Fruit fly (Drosophila melanogaster): Measurements from ENCODE around the gene CG1486.

CG1486 gene

DNA sequence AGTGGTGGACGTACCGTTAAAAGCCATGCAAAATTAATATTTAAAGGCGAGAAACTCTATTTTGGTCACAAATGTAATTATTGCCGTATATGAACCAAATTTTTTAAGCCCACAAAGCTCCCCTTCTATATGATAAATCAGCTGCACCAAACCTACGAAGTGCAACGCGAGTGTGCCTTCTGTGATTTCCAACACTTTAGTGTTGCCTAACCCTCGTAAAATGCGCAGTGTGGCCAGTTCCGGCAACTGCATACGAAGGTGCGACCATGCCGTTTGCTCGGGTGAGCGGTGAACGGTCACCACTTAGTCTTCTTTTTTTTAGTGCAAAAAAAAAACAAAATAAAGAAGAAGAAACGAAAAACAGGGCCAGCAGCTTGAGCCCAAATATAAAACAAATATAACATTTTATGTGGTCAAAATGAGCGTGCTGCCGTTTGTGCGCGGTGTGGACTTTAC, 15.7 kb downstream of the CG1486 start, which contains the start of the genes tty and fliI (continued):
- TF ChIP-seq cato (GFP tag; optimal IDR thresholded peaks at IDR 0.05; ENCODE audit: borderline replicate concordance) (peak; percentile 42), CG4360 (GFP tag; IDR thresholded peaks at IDR 0.05) (0 out of 2 replicates have a peak, but pooled peaks have one; percentile 5), vfl (GFP tag; optimal IDR thresholded peaks at IDR 0.05) (peak; percentile 70), Oli (tag; optimal IDR thresholded peaks at IDR 0.05) (peak; percentile 69), CG6175 (GFP tag; IDR thresholded peaks at IDR 0.05) (peak; percentile 73), Xbp1 (GFP tag; optimal IDR thresholded peaks at IDR 0.05) (peak; percentile 85), pho (GFP tag; optimal IDR thresholded peaks at IDR 0.05) (peak; percentile 81), seq (GFP tag; IDR thresholded peaks at IDR 0.05) (peak; percentile 79), CG3407 (GFP tag; optimal IDR thresholded peaks at IDR 0.05) (peak; percentile 66), Hr78 (GFP tag; optimal IDR thresholded peaks at IDR 0.05) (no peak), CrebB (tag; optimal IDR thresholded peaks at IDR 0.05) (peak; percentile 40), Fer1 (GFP tag; optimal IDR thresholded peaks at IDR 0.05) (peak; percentile 61), en (GFP tag; optimal IDR thresholded peaks at IDR 0.05) (peak; percentile 50), CG11247 (GFP tag; IDR thresholded peaks at IDR 0.05) (peak; percentile 90), Rfx (GFP tag; IDR thresholded peaks at IDR 0.05) (peak; percentile 94), Myb (GFP tag; optimal IDR thresholded peaks at IDR 0.05) (peak; percentile 89), ara (GFP tag; IDR thresholded peaks at IDR 0.05) (peak; percentile 88), stwl (tag; optimal IDR thresholded peaks at IDR 0.05) (peak; percentile 74), CG8359 (GFP tag; optimal IDR thresholded peaks at IDR 0.05; ENCODE audit: borderline replicate concordance) (peak; percentile 26), CG11723 (GFP tag; optimal IDR thresholded peaks at IDR 0.05) (peak; percentile 28), Ravus (GFP tag; IDR thresholded peaks at IDR 0.05) (peak; percentile 63), bsh (GFP tag; optimal IDR thresholded peaks at IDR 0.05) (peak; percentile 75 to 96), CHES-1-like (GFP tag; optimal IDR thresholded peaks at IDR 0.05) (peak; percentile 85), dmrt99B (tag; optimal IDR thresholded peaks at IDR 0.05) (peak; percentile 80), CG1647 (GFP tag; optimal IDR thresholded peaks at IDR 0.05) (peak; percentile 72), CG15269 (tag; optimal IDR thresholded peaks at IDR 0.05) (peak; percentile 75), CG2678 (tag; optimal IDR thresholded peaks at IDR 0.05) (peak; percentile 75), Asciz (GFP tag; optimal IDR thresholded peaks at IDR 0.05) (no peak), peb (GFP tag; IDR thresholded peaks at IDR 0.05) (peak; percentile 76), bowl (GFP tag; IDR thresholded peaks at IDR 0.05) (peak; percentile 72), HmgZ (tag; optimal IDR thresholded peaks at IDR 0.05) (peak; percentile 81), Hr39 (optimal IDR thresholded peaks at IDR 0.05) (no peak), chn (GFP tag; optimal IDR thresholded peaks at IDR 0.05) (peak; percentile 92), BEAF-32 (GFP tag; optimal IDR thresholded peaks at IDR 0.05) (peak; percentile 52), Fer3 (tag; optimal IDR thresholded peaks at IDR 0.05) (peak; percentile 72), Dref (GFP tag; IDR thresholded peaks at IDR 0.05) (peak; percentile 46), sr (GFP tag; IDR thresholded peaks at IDR 0.05) (peak; percentile 52; the same call in 1 of the 3 replicates), CG2202 (tag; optimal IDR thresholded peaks at IDR 0.05) (peak; percentile 27), fru (optimal IDR thresholded peaks at IDR 0.05) (no peak), CG10654 (GFP tag; optimal IDR thresholded peaks at IDR 0.05) (peak; percentile 78), CG2116 (GFP tag; optimal IDR thresholded peaks at IDR 0.05) (peak; percentile 74), oc (tag; optimal IDR thresholded peaks at IDR 0.05) (peak; percentile 66), da (GFP tag; optimal IDR thresholded peaks at IDR 0.05) (peak; percentile 18), her (GFP tag; optimal IDR thresholded peaks at IDR 0.05) (peak; percentile 75), CG18262 (tag; optimal IDR thresholded peaks at IDR 0.05) (peak; percentile 70), CG2120 (GFP tag; optimal IDR thresholded peaks at IDR 0.05) (peak; percentile 92), H15 (GFP tag; IDR thresholded peaks at IDR 0.05) (peak; percentile 85), dpn (GFP tag; optimal IDR thresholded peaks at IDR 0.05) (peak; percentile 83 to 85), CG14710 (tag; optimal IDR thresholded peaks at IDR 0.05) (peak; percentile 77), Hey (tag; optimal IDR thresholded peaks at IDR 0.05) (no peak), tll (GFP tag; optimal IDR thresholded peaks at IDR 0.05) (no peak)
